Fruit fly (Drosophila melanogaster) whole organism, embryonic: ENCODE data around the gene Tnpo-SR.

Experiments
- CG13296 ChIP-seq: fragments of 200-800 bp; sonication (Bioruptor generic); optimal IDR thresholded peaks from 3 replicates; lab custom pipeline; 2018; ENCODE audit warnings: missing biosample characterization, mild to moderate bottlenecking, missing genetic modification characterization
- CG4707 ChIP-seq: fragments of 200-800 bp; sonication (Bioruptor generic); optimal IDR thresholded peaks from 2 replicates; lab custom pipeline; 2018; ENCODE audit warnings: missing biosample characterization, mild to moderate bottlenecking, missing genetic modification characterization, moderate library complexity
- CG6683 ChIP-seq: fragments of 200-800 bp; sonication (Bioruptor generic); optimal IDR thresholded peaks from 2 replicates; lab custom pipeline; 2017; ENCODE audit warnings: missing biosample characterization, mild to moderate bottlenecking, missing genetic modification characterization, missing genetic modification reagents
- CG7839 ChIP-seq: fragments of 200-800 bp; sonication (Bioruptor generic); optimal IDR thresholded peaks from 3 replicates; lab custom pipeline; 2018; ENCODE audit warnings: missing biosample characterization, mild to moderate bottlenecking, missing genetic modification characterization, moderate library complexity
- CG7987 ChIP-seq: fragments of 200-800 bp; sonication (Bioruptor generic); optimal IDR thresholded peaks from 2 replicates; lab custom pipeline; 2018; ENCODE audit warnings: missing biosample characterization, mild to moderate bottlenecking, missing genetic modification characterization, moderate library complexity
- CG9932 ChIP-seq: fragments of 200-800 bp; sonication (Bioruptor generic); IDR thresholded peaks from 2 replicates; pipeline ENCODE4 v1.3.6; 2022; ENCODE audit warnings: missing biosample characterization, missing genetic modification characterization
- D ChIP-seq, 2 experiments: fragments of 200-800 bp in 1 of 2; fragments of >200 bp in 1 of 2; sonication (Bioruptor generic) in 1 of 2; optimal IDR thresholded peaks; 2 replicates in 1 of 2; 3 replicates in 1 of 2; lab custom pipeline; 2017; ENCODE audit warnings: mild to moderate bottlenecking in 1 of 2, missing biosample characterization in 1 of 2, missing genetic modification characterization in 1 of 2, missing genetic modification reagents in 1 of 2
- Med ChIP-seq: fragments of 200-800 bp; sonication (Bioruptor generic); peaks from one replicate; lab custom pipeline; 2016; ENCODE audit warnings: missing biosample characterization, missing genetic modification characterization, mild to moderate bottlenecking, inconsistent platforms, moderate library complexity
- YL-1 ChIP-seq: fragments of 200-800 bp; sonication (Bioruptor generic); optimal IDR thresholded peaks from 3 replicates; lab custom pipeline; 2017; ENCODE audit warnings: missing biosample characterization, mild to moderate bottlenecking, missing genetic modification characterization
- chm ChIP-seq: fragments of 200-800 bp; sonication (Bioruptor generic); IDR thresholded peaks from 2 replicates; pipeline ENCODE4 v1.3.6; 2022; ENCODE audit warnings: missing biosample characterization, missing genetic modification characterization
- dimm ChIP-seq: fragments of 200-800 bp; sonication (Bioruptor generic); IDR thresholded peaks from 2 replicates; pipeline ENCODE4 v1.3.6; 2022; ENCODE audit warnings: missing biosample characterization, missing genetic modification characterization
- kay ChIP-seq: fragments of 200-800 bp; sonication (Bioruptor generic); optimal IDR thresholded peaks from 2 replicates; lab custom pipeline; 2016; ENCODE audit warnings: missing biosample characterization, missing genetic modification characterization
- sr ChIP-seq: fragments of 200-800 bp; sonication (Bioruptor generic); IDR thresholded peaks from 3 replicates; pipeline ENCODE4 v1.3.6; 2022; ENCODE audit warnings: missing biosample characterization, missing genetic modification characterization
- trh ChIP-seq: fragments of 200-800 bp; sonication (Bioruptor generic); optimal IDR thresholded peaks from 2 replicates; lab custom pipeline; 2016; ENCODE audit warnings: missing biosample characterization, missing genetic modification characterization

dm6 chr2L:2802527-2802926 lies 42.8 kb downstream of the Tnpo-SR start:
- no peak for TF ChIP-seq CG6683 (GFP tag; lab: Kevin White, UChicago)
- no peak for TF ChIP-seq CG9932 (GFP tag; lab: Robert Waterston, UW)
- TF ChIP-seq CG7987 (GFP tag; lab: Kevin White, UChicago): no peak
- TF ChIP-seq D (optimal IDR thresholded peaks at IDR 0.05; lab: Kevin White, UChicago): no peak
- TF ChIP-seq D (GFP tag; optimal IDR thresholded peaks at IDR 0.05; lab: Kevin White, UChicago): no peak
- no peak for TF ChIP-seq CG4707 (GFP tag; lab: Kevin White, UChicago)
- TF ChIP-seq chm (GFP tag; lab: Robert Waterston, UW): no peak
- no peak for TF ChIP-seq kay (GFP tag; lab: Kevin White, UChicago)
- TF ChIP-seq dimm (GFP tag; lab: Robert Waterston, UW): no peak
- no peak for TF ChIP-seq CG7839 (tag; lab: Kevin White, UChicago)
- TF ChIP-seq trh (GFP tag; lab: Kevin White, UChicago): no peak
- TF ChIP-seq CG13296 (GFP tag; lab: Kevin White, UChicago): no peak
- no peak for TF ChIP-seq YL-1
- no peak for TF ChIP-seq sr (GFP tag; lab: Robert Waterston, UW)
- peak; percentile 50 for TF ChIP-seq Med (GFP tag; lab: Kevin White, UChicago)
